Fruit fly (Drosophila melanogaster) Kc167 (cell line): Measurements from ENCODE around the gene CG42819.

Experiments used
- Myc ChIP-seq: fragments of >200 bp; optimal IDR thresholded peaks from 2 replicates; lab custom pipeline; 2017; ENCODE audit warnings: missing external identifiers
- ttk ChIP-seq: sonication (Bioruptor generic); optimal IDR thresholded peaks from 2 replicates; lab custom pipeline; 2017; ENCODE audit warnings: missing external identifiers

DNA sequence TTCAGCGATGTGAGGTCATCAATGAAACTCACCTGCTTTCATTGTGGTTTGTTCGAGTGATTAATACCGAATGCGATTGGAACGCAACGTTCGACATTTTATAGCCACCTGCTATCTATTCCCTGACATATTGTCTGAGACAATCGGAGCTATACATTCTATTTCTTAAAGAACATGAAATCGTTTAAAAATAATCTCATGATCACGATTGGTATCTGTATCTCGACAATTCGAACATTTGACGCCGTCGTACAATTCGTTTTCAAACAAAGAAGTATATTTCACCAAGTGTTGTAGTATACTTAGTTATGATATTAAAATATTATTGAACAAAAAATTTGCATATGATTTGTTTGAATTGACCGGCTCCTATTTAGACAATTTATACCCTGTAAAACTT, 5.7 kb upstream of the CG42819 start, which contains the start of gene Peritrophin-15b:
- TF ChIP-seq Myc (lab: Kevin White, UChicago) (no peak), ttk (lab: Kevin White, UChicago) (no peak)
